Fruit fly (Drosophila melanogaster) whole organism, wandering third instar larva: ENCODE measurements around the gene CG8851.

ENCODE experiments used
- Abd-B ChIP-seq: fragments of >200 bp; optimal IDR thresholded peaks from 2 replicates; lab custom pipeline; 2017; ENCODE audit warnings: missing biosample characterization, missing genetic modification characterization
- CG32264 ChIP-seq: fragments of 200-800 bp; sonication (Bioruptor generic); optimal IDR thresholded peaks from 2 replicates; lab custom pipeline; 2016; ENCODE audit warnings: missing biosample characterization, missing genetic modification characterization
- CG9705 ChIP-seq: fragments of 200-800 bp; sonication (Bioruptor generic); optimal IDR thresholded peaks from 2 replicates; lab custom pipeline; 2018; ENCODE audit warnings: missing biosample characterization, mild to moderate bottlenecking, missing genetic modification characterization
- CrebA ChIP-seq: fragments of 200-800 bp; sonication (Bioruptor generic); optimal IDR thresholded peaks from 2 replicates; lab custom pipeline; 2016; ENCODE audit warnings: missing biosample characterization, mild to moderate bottlenecking, missing genetic modification characterization, borderline replicate concordance
- Dfd ChIP-seq: fragments of >200 bp; optimal IDR thresholded peaks from 2 replicates; lab custom pipeline; 2017; ENCODE audit warnings: missing biosample characterization, missing genetic modification characterization
- Dif ChIP-seq: fragments of 200-275, 200-300 bp; sonication (Bioruptor generic); optimal IDR thresholded peaks from 2 replicates; lab custom pipeline; 2018; ENCODE audit warnings: missing biosample characterization, missing genetic modification characterization; ENCODE audit not compliant: partially characterized antibody
- GATAd ChIP-seq: sonication (Bioruptor generic); optimal IDR thresholded peaks from 2 replicates; lab custom pipeline; 2016; ENCODE audit warnings: missing biosample characterization, missing genetic modification characterization
- HLH106 ChIP-seq: fragments of 200-800 bp; optimal IDR thresholded peaks from 3 replicates; lab custom pipeline; 2019; ENCODE audit warnings: missing biosample characterization, mild to moderate bottlenecking, missing genetic modification characterization, moderate library complexity
- Hnf4 ChIP-seq: fragments of 200-800 bp; sonication (Bioruptor generic); optimal IDR thresholded peaks from 2 replicates; lab custom pipeline; 2016; ENCODE audit warnings: missing biosample characterization, mild to moderate bottlenecking, missing genetic modification characterization
- Hr78 ChIP-seq: fragments of >200 bp; optimal IDR thresholded peaks from 2 replicates; lab custom pipeline; 2017; ENCODE audit warnings: missing biosample characterization, missing genetic modification characterization
- Hr83 ChIP-seq: fragments of 200-300 bp; sonication (Bioruptor generic); optimal IDR thresholded peaks from 2 replicates; lab custom pipeline; 2016; ENCODE audit warnings: missing biosample characterization, mild to moderate bottlenecking, missing genetic modification characterization, moderate library complexity; ENCODE audit not compliant: poor library complexity, severe bottlenecking
- Jra ChIP-seq: sonication (Bioruptor generic); optimal IDR thresholded peaks from 2 replicates; lab custom pipeline; 2016; ENCODE audit warnings: missing biosample characterization, missing genetic modification characterization
- Mio ChIP-seq: sonication (Bioruptor generic); optimal IDR thresholded peaks from 2 replicates; lab custom pipeline; 2016; ENCODE audit warnings: missing biosample characterization, missing genetic modification characterization
- Myc ChIP-seq: fragments of >200 bp; optimal IDR thresholded peaks from 2 replicates; lab custom pipeline; 2017
- N ChIP-seq: fragments of >200 bp; optimal IDR thresholded peaks from 2 replicates; lab custom pipeline; 2018; ENCODE audit warnings: missing biosample characterization, missing external identifiers, missing genetic modification characterization
- OdsH ChIP-seq: fragments of 200-800 bp; sonication (Bioruptor generic); optimal IDR thresholded peaks from 2 replicates; lab custom pipeline; 2016; ENCODE audit warnings: missing biosample characterization, mild to moderate bottlenecking, missing genetic modification characterization
- Rel ChIP-seq, 2 experiments: fragments of 200-800 bp; sonication (Bioruptor generic) in 1 of 2; optimal IDR thresholded peaks; 2 replicates in 1 of 2; 3 replicates in 1 of 2; lab custom pipeline; 2016 to 2019; ENCODE audit warnings: mild to moderate bottlenecking in 2 of 2, missing biosample characterization in 2 of 2, missing genetic modification characterization in 2 of 2, moderate library complexity in 1 of 2
- Sp1 ChIP-seq: fragments of 200-800 bp; sonication (Bioruptor generic); optimal IDR thresholded peaks from 3 replicates; lab custom pipeline; 2019; ENCODE audit warnings: missing biosample characterization, mild to moderate bottlenecking, missing genetic modification characterization, moderate library complexity
- Vsx2 ChIP-seq: fragments of 200-300, 225-300 bp; sonication (Bioruptor generic); optimal IDR thresholded peaks from 2 replicates; lab custom pipeline; 2018; ENCODE audit warnings: missing biosample characterization, missing genetic modification characterization; ENCODE audit not compliant: partially characterized antibody
- br ChIP-seq: fragments of 200-800 bp; sonication (Bioruptor generic); optimal IDR thresholded peaks from 2 replicates; lab custom pipeline; 2016; ENCODE audit warnings: missing biosample characterization, missing genetic modification characterization
- brk ChIP-seq: fragments of 200-800 bp; sonication (Bioruptor generic); optimal IDR thresholded peaks from 2 replicates; lab custom pipeline; 2016; ENCODE audit warnings: missing biosample characterization, mild to moderate bottlenecking, missing genetic modification characterization
- dl ChIP-seq, 2 experiments: fragments of 175-275, 200-275 bp in 1 of 2; fragments of 200-275 bp in 1 of 2; sonication (Bioruptor generic); optimal IDR thresholded peaks; lab custom pipeline; 2018; ENCODE audit warnings: mild to moderate bottlenecking in 2 of 2, missing biosample characterization in 2 of 2, missing genetic modification characterization in 2 of 2, moderate library complexity in 2 of 2; ENCODE audit not compliant: partially characterized antibody in 2 of 2, insufficient read depth in 1 of 2
- dmrt93B ChIP-seq: fragments of 200-800 bp; sonication (Bioruptor generic); optimal IDR thresholded peaks from 2 replicates; lab custom pipeline; 2018; ENCODE audit warnings: missing biosample characterization, mild to moderate bottlenecking, missing genetic modification characterization
- dsf ChIP-seq: sonication (Bioruptor generic); optimal IDR thresholded peaks from 2 replicates; lab custom pipeline; 2016; ENCODE audit warnings: missing biosample characterization, missing genetic modification characterization, borderline replicate concordance
- ey ChIP-seq: fragments of 200-800 bp; sonication (Bioruptor generic); optimal IDR thresholded peaks from 2 replicates; lab custom pipeline; 2016; ENCODE audit warnings: missing biosample characterization, missing genetic modification characterization
- foxo ChIP-seq, 2 experiments: fragments of 200-800 bp; sonication (Bioruptor generic); optimal IDR thresholded peaks; 2 replicates in 1 of 2; 3 replicates in 1 of 2; lab custom pipeline; 2016 to 2017; ENCODE audit warnings: missing biosample characterization in 2 of 2, missing genetic modification characterization in 2 of 2
- fru ChIP-seq: fragments of 200-800 bp; sonication (Bioruptor generic); optimal IDR thresholded peaks from 3 replicates; lab custom pipeline; 2016; ENCODE audit warnings: missing biosample characterization, mild to moderate bottlenecking, missing genetic modification characterization
- h ChIP-seq: fragments of 200-800 bp; sonication (Bioruptor generic); optimal IDR thresholded peaks from 3 replicates; lab custom pipeline; 2016; ENCODE audit warnings: missing biosample characterization, mild to moderate bottlenecking, missing genetic modification characterization
- jim ChIP-seq: fragments of 175-275, 200-325 bp; sonication (Bioruptor generic); optimal IDR thresholded peaks from 2 replicates; lab custom pipeline; 2016; ENCODE audit warnings: missing biosample characterization, mild to moderate bottlenecking, missing genetic modification characterization
- lola ChIP-seq: fragments of >200 bp; optimal IDR thresholded peaks from 2 replicates; lab custom pipeline; 2017; ENCODE audit warnings: missing biosample characterization, missing genetic modification characterization
- pan ChIP-seq: fragments of >200 bp; optimal IDR thresholded peaks from 2 replicates; lab custom pipeline; 2017
- psq ChIP-seq: fragments of 200-800 bp; sonication (Bioruptor generic); optimal IDR thresholded peaks from 3 replicates; lab custom pipeline; 2017; ENCODE audit warnings: missing biosample characterization, mild to moderate bottlenecking, missing genetic modification characterization, moderate library complexity
- rgr ChIP-seq: fragments of 200-800 bp; sonication (Bioruptor generic); optimal IDR thresholded peaks from 3 replicates; lab custom pipeline; 2016; ENCODE audit warnings: missing biosample characterization, mild to moderate bottlenecking, missing genetic modification characterization
- sage ChIP-seq: fragments of 200-800 bp; sonication (Bioruptor generic); optimal IDR thresholded peaks from 2 replicates; lab custom pipeline; 2016; ENCODE audit warnings: missing biosample characterization, mild to moderate bottlenecking, missing genetic modification characterization
- sv ChIP-seq: fragments of 200-800 bp; sonication (Bioruptor generic); optimal IDR thresholded peaks from 3 replicates; lab custom pipeline; 2016; ENCODE audit warnings: missing biosample characterization, missing genetic modification characterization
- tai ChIP-seq: sonication (Bioruptor generic); optimal IDR thresholded peaks from 2 replicates; lab custom pipeline; 2016; ENCODE audit warnings: missing biosample characterization, missing genetic modification characterization
- usp ChIP-seq: fragments of >200 bp; optimal IDR thresholded peaks from 2 replicates; lab custom pipeline; 2017; ENCODE audit warnings: missing biosample characterization, missing genetic modification characterization
- woc ChIP-seq: sonication (Bioruptor generic); optimal IDR thresholded peaks from 2 replicates; lab custom pipeline; 2016; ENCODE audit warnings: missing biosample characterization, mild to moderate bottlenecking, missing genetic modification characterization

The CG8851 gene

dm6 chr2L:3532973-3533525, 13.6 kb downstream of the CG8851 start:
- TF ChIP-seq sage (GFP tag; lab: Kevin White, UChicago) (no peak), OdsH (GFP tag; lab: Kevin White, UChicago) (no peak), Mio (GFP tag; lab: Kevin White, UChicago) (no peak), Sp1 (GFP tag; lab: Kevin White, UChicago) (no peak), CG9705 (GFP tag; lab: Kevin White, UChicago) (no peak), Myc (lab: Kevin White, UChicago) (no peak), fru (GFP tag; lab: Kevin White, UChicago) (peak; percentile 2), brk (GFP tag; lab: Kevin White, UChicago) (no peak), HLH106 (tag; lab: Kevin White, UChicago) (peak; percentile 20), Jra (GFP tag; lab: Kevin White, UChicago) (no peak), GATAd (no peak), pan (lab: Kevin White, UChicago) (no peak), woc (GFP tag; lab: Kevin White, UChicago) (no peak), dsf (GFP tag; lab: Kevin White, UChicago) (no peak), Rel (GFP tag; optimal IDR thresholded peaks at IDR 0.05; lab: Kevin White, UChicago) (no peak), Rel (tag; optimal IDR thresholded peaks at IDR 0.05; lab: Kevin White, UChicago) (no peak), lola (GFP tag; lab: Kevin White, UChicago) (no peak), Abd-B (GFP tag; lab: Kevin White, UChicago) (no peak), Dfd (GFP tag; lab: Kevin White, UChicago) (no peak), Dif (GFP tag; lab: Kevin White, UChicago) (no peak), CG32264 (GFP tag; lab: Kevin White, UChicago) (no peak), usp (GFP tag; lab: Kevin White, UChicago) (no peak), psq (GFP tag; lab: Kevin White, UChicago) (peak; percentile 17), Hr83 (GFP tag; lab: Kevin White, UChicago) (no peak), h (GFP tag; lab: Kevin White, UChicago) (peak; percentile 19), N (no peak), Hr78 (GFP tag; lab: Kevin White, UChicago) (no peak), foxo (GFP tag; optimal IDR thresholded peaks at IDR 0.05; lab: Kevin White, UChicago) (peak in 1 of 2 experiments; percentile 40), Hnf4 (GFP tag; lab: Kevin White, UChicago) (no peak), Vsx2 (GFP tag; lab: Kevin White, UChicago) (no peak), CrebA (GFP tag; lab: Kevin White, UChicago) (no peak), jim (GFP tag; lab: Kevin White, UChicago) (no peak), sv (GFP tag; lab: Kevin White, UChicago) (no peak), dl (GFP tag; optimal IDR thresholded peaks at IDR 0.05; lab: Kevin White, UChicago; ENCODE audit: insufficient read depth in 1 of 2, partially characterized antibody in 2 of 2) (no peak), dmrt93B (GFP tag; lab: Kevin White, UChicago) (no peak), br (GFP tag; lab: Kevin White, UChicago) (no peak), ey (GFP tag; lab: Kevin White, UChicago) (peak; percentile 5), tai (GFP tag; lab: Kevin White, UChicago) (no peak), rgr (GFP tag; lab: Kevin White, UChicago) (no peak)

DNA sequence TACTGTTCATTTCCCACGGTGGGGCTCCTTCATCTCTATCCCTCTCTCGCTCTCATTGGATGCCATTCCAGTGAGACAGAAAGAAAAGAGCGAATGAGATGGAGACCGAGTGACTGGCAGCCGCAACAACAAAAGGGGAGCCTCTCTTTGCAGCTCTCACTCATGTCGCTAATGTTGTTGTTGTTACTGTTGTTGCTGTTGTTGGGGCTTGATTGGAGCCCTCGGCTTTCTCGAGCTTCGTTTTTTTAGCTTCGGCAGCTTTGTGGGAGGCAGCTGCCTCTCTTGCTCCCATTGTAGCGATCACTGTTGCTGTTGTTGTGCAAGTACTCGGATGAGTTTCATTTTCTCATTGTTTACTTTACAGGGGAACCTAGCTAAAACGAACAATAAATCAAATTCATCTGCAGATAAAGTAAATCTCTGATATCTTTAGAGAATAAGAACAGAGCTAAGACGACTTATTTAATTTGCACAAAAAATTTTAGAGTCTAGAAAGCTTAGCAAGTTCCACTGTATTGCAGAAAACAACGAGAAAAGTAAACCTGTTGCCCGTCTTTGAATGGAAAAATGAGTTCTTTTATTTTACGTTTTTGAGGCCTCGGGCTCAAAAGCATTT, 14.9 kb downstream of the CG8851 start:
- TF ChIP-seq pan (lab: Kevin White, UChicago) = no peak
- no peak for TF ChIP-seq lola (GFP tag; lab: Kevin White, UChicago)
- no peak for TF ChIP-seq jim (GFP tag; lab: Kevin White, UChicago)
- peak; percentile 84 for TF ChIP-seq Hnf4 (GFP tag; lab: Kevin White, UChicago)
- no peak for TF ChIP-seq GATAd
- TF ChIP-seq CG9705 (GFP tag; lab: Kevin White, UChicago) = peak; percentile 63
- no peak for TF ChIP-seq brk (GFP tag; lab: Kevin White, UChicago)
- peak; percentile 86 for TF ChIP-seq fru (GFP tag; lab: Kevin White, UChicago)
- TF ChIP-seq ey (GFP tag; lab: Kevin White, UChicago) = peak; percentile 89
- TF ChIP-seq Jra (GFP tag; lab: Kevin White, UChicago) = peak; percentile 67
- no peak for TF ChIP-seq sv (GFP tag; lab: Kevin White, UChicago)
- peak; percentile 81 for TF ChIP-seq Dif (GFP tag; lab: Kevin White, UChicago)
- TF ChIP-seq usp (GFP tag; lab: Kevin White, UChicago) = no peak
- TF ChIP-seq Vsx2 (GFP tag; lab: Kevin White, UChicago) = no peak
- no peak for TF ChIP-seq Dfd (GFP tag; lab: Kevin White, UChicago)
- TF ChIP-seq tai (GFP tag; lab: Kevin White, UChicago) = peak; percentile 81
- no peak for TF ChIP-seq Abd-B (GFP tag; lab: Kevin White, UChicago)
- TF ChIP-seq dl (GFP tag; optimal IDR thresholded peaks at IDR 0.05; lab: Kevin White, UChicago; ENCODE audit: insufficient read depth in 1 of 2, partially characterized antibody in 2 of 2) = peak in 1 of 2 experiments; percentile 67
- TF ChIP-seq Sp1 (GFP tag; lab: Kevin White, UChicago) = peak; percentile 85
- TF ChIP-seq N = no peak
- peak; percentile 76 for TF ChIP-seq woc (GFP tag; lab: Kevin White, UChicago)
- TF ChIP-seq rgr (GFP tag; lab: Kevin White, UChicago) = peak; percentile 80
- peak; percentile 10 for TF ChIP-seq Rel (GFP tag; optimal IDR thresholded peaks at IDR 0.05; lab: Kevin White, UChicago)
- TF ChIP-seq Rel (tag; optimal IDR thresholded peaks at IDR 0.05; lab: Kevin White, UChicago) = peak; percentile 28
- TF ChIP-seq Myc (lab: Kevin White, UChicago) = no peak
- TF ChIP-seq Hr83 (GFP tag; lab: Kevin White, UChicago) = peak; percentile 38
- TF ChIP-seq OdsH (GFP tag; lab: Kevin White, UChicago) = peak; percentile 82
- TF ChIP-seq Mio (GFP tag; lab: Kevin White, UChicago) = peak; percentile 24
- no peak for TF ChIP-seq CrebA (GFP tag; lab: Kevin White, UChicago)
- peak; percentile 86 for TF ChIP-seq br (GFP tag; lab: Kevin White, UChicago)
- peak; percentile 73 for TF ChIP-seq dmrt93B (GFP tag; lab: Kevin White, UChicago)
- peak; percentile 84 for TF ChIP-seq HLH106 (tag; lab: Kevin White, UChicago)
- TF ChIP-seq foxo (GFP tag; optimal IDR thresholded peaks at IDR 0.05; lab: Kevin White, UChicago) = peak; percentile 55 to 89
- TF ChIP-seq psq (GFP tag; lab: Kevin White, UChicago) = peak; percentile 50
- TF ChIP-seq CG32264 (GFP tag; lab: Kevin White, UChicago) = peak; percentile 65
- TF ChIP-seq Hr78 (GFP tag; lab: Kevin White, UChicago) = no peak
- peak; percentile 88 for TF ChIP-seq h (GFP tag; lab: Kevin White, UChicago)
